Worm (Caenorhabditis elegans) whole organism, midembryonic: ENCODE data around the gene chk-1.

Source experiments
- T22C8.4 ChIP-seq: fragments of 200-800 bp; sonication (Bioruptor generic); IDR thresholded peaks from 2 replicates; pipeline ENCODE4 v1.3.6; 2022; ENCODE audit warnings: missing genetic modification characterization, missing compliant biosample characterization
- cog-1 ChIP-seq: sonication (generic microtip); optimal IDR thresholded peaks from 2 replicates; lab custom pipeline; 2016; ENCODE audit warnings: missing genetic modification characterization, missing compliant biosample characterization
- flt-1 ChIP-seq: fragments of 200-800 bp; sonication (Bioruptor generic); IDR thresholded peaks from 2 replicates; pipeline ENCODE4 v1.3.6; 2022; ENCODE audit warnings: missing genetic modification characterization, missing compliant biosample characterization
- klf-2 ChIP-seq: fragments of 200-800 bp; sonication (Bioruptor generic); conservative IDR thresholded peaks from 2 replicates; pipeline ENCODE4 v1.3.6; 2022; ENCODE audit warnings: missing genetic modification reagents, missing genetic modification characterization, missing compliant biosample characterization
- med-1 ChIP-seq: sonication (generic microtip); optimal IDR thresholded peaks from 2 replicates; lab custom pipeline; 2017; ENCODE audit warnings: missing genetic modification characterization, mild to moderate bottlenecking, missing compliant biosample characterization, antibody characterized with exemption, missing genetic modification reagents; ENCODE audit not compliant: insufficient read depth
- ref-1 ChIP-seq: fragments of 200-800 bp; sonication (Bioruptor generic); conservative IDR thresholded peaks from 2 replicates; pipeline ENCODE4 v1.3.6; 2022; ENCODE audit warnings: missing genetic modification reagents, missing genetic modification characterization, missing compliant biosample characterization
- tab-1 ChIP-seq: fragments of 200-800 bp; sonication (Bioruptor generic); IDR thresholded peaks from 2 replicates; pipeline ENCODE4 v1.3.6; 2022; ENCODE audit warnings: missing genetic modification characterization, missing compliant biosample characterization
- ztf-23 ChIP-seq: fragments of 200-800 bp; sonication (Bioruptor generic); IDR thresholded peaks from 2 replicates; pipeline ENCODE4 v1.3.6; 2022; ENCODE audit warnings: missing genetic modification reagents, missing genetic modification characterization, missing compliant biosample characterization
- ztf-29 ChIP-seq: fragments of 200-800 bp; sonication (Bioruptor generic); IDR thresholded peaks from 2 replicates; pipeline ENCODE4 v1.3.6; 2022; ENCODE audit warnings: missing genetic modification reagents, missing genetic modification characterization, missing compliant biosample characterization

Gene chk-1

ce11 chrV:3759419-3759915, at the start of gene chk-1:
TSS of gene chk-1 (minus strand) at chrV:3759469.
- TF ChIP-seq ztf-23 (GFP tag; lab: Robert Waterston, UW), result no peak
- TF ChIP-seq cog-1 (tag; lab: Kevin White, UChicago), result peak; percentile 38

ce11 chrV:3808336-3808735, 49.1 kb upstream of the chk-1 start, which contains the start of gene srw-6:
TSS of gene srw-6 (plus strand) at chrV:3808636.
- TF ChIP-seq cog-1 (tag; lab: Kevin White, UChicago) (no peak), klf-2 (no peak), T22C8.4 (no peak)

- no peak for TF ChIP-seq T22C8.4
- TF ChIP-seq tab-1 (GFP tag; lab: Robert Waterston, UW), result no peak
- no peak for TF ChIP-seq klf-2
- TF ChIP-seq flt-1, result no peak
- no peak for TF ChIP-seq cog-1 (tag; lab: Kevin White, UChicago)
- no peak for TF ChIP-seq med-1
- TF ChIP-seq ztf-29 (GFP tag; lab: Robert Waterston, UW), result no peak
- no peak for TF ChIP-seq ref-1 (GFP tag; lab: Robert Waterston, UW)
- no peak for TF ChIP-seq ztf-23 (GFP tag; lab: Robert Waterston, UW)
Observed at ce11 chrV:3807846-3808245, 48.6 kb upstream of the chk-1 start.

ce11 chrV:3805961-3806360, 46.7 kb upstream of the chk-1 start, which contains the start of gene srw-7:
TSS of gene srw-7 (plus strand) at chrV:3806261.
- TF ChIP-seq ztf-29 (GFP tag; lab: Robert Waterston, UW) (no peak), ztf-23 (GFP tag; lab: Robert Waterston, UW) (no peak), tab-1 (GFP tag; lab: Robert Waterston, UW) (no peak), T22C8.4 (no peak), flt-1 (no peak), ref-1 (GFP tag; lab: Robert Waterston, UW) (no peak), med-1 (no peak), cog-1 (tag; lab: Kevin White, UChicago) (no peak), klf-2 (no peak)

- no peak for TF ChIP-seq med-1
- no peak for TF ChIP-seq cog-1 (tag; lab: Kevin White, UChicago)
- TF ChIP-seq ztf-29 (GFP tag; lab: Robert Waterston, UW), result no peak
- no peak for TF ChIP-seq ref-1 (GFP tag; lab: Robert Waterston, UW)
- no peak for TF ChIP-seq T22C8.4
- no peak for TF ChIP-seq ztf-23 (GFP tag; lab: Robert Waterston, UW)
- TF ChIP-seq klf-2, result no peak
- TF ChIP-seq tab-1 (GFP tag; lab: Robert Waterston, UW), result no peak
- no peak for TF ChIP-seq flt-1
Observed at ce11 chrV:3805499-3805898, 46.2 kb upstream of the chk-1 start, which contains the start of gene R08F11.4. TSS of gene R08F11.4 (minus strand) at chrV:3805527.

- no peak for TF ChIP-seq cog-1 (tag; lab: Kevin White, UChicago)
- TF ChIP-seq med-1, result no peak
- no peak for TF ChIP-seq ztf-29 (GFP tag; lab: Robert Waterston, UW)
- no peak for TF ChIP-seq klf-2
- TF ChIP-seq ztf-23 (GFP tag; lab: Robert Waterston, UW), result no peak
- no peak for TF ChIP-seq ref-1 (GFP tag; lab: Robert Waterston, UW)
- no peak for TF ChIP-seq tab-1 (GFP tag; lab: Robert Waterston, UW)
- no peak for TF ChIP-seq T22C8.4
- no peak for TF ChIP-seq flt-1
Observed at ce11 chrV:3803343-3803742, 44.1 kb upstream of the chk-1 start, which contains the start of gene cyp-33C8. TSS of gene cyp-33C8 (minus strand) at chrV:3803542.

- TF ChIP-seq T22C8.4 (no peak), tab-1 (GFP tag; lab: Robert Waterston, UW) (no peak)
Observed at ce11 chrV:3801787-3802417, 42.6 kb upstream of the chk-1 start.

- TF ChIP-seq med-1 (no peak), cog-1 (tag; lab: Kevin White, UChicago) (no peak), flt-1 (no peak), ztf-23 (GFP tag; lab: Robert Waterston, UW) (no peak), ref-1 (GFP tag; lab: Robert Waterston, UW) (no peak), tab-1 (GFP tag; lab: Robert Waterston, UW) (no peak), T22C8.4 (no peak), ztf-29 (GFP tag; lab: Robert Waterston, UW) (no peak), klf-2 (no peak)
Observed at ce11 chrV:3800378-3800777, 41.1 kb upstream of the chk-1 start, which contains the start of gene srt-30. TSS of gene srt-30 (minus strand) at chrV:3800478.

ce11 chrV:3799737-3800136, 40.5 kb upstream of the chk-1 start:
- TF ChIP-seq T22C8.4, result no peak
- no peak for TF ChIP-seq tab-1 (GFP tag; lab: Robert Waterston, UW)
- no peak for TF ChIP-seq cog-1 (tag; lab: Kevin White, UChicago)
- TF ChIP-seq ztf-23 (GFP tag; lab: Robert Waterston, UW), result no peak
- TF ChIP-seq klf-2, result no peak
- TF ChIP-seq ztf-29 (GFP tag; lab: Robert Waterston, UW), result no peak
- no peak for TF ChIP-seq med-1
- TF ChIP-seq ref-1 (GFP tag; lab: Robert Waterston, UW), result no peak
- no peak for TF ChIP-seq flt-1

ce11 chrV:3790424-3790823, 31.2 kb upstream of the chk-1 start:
- TF ChIP-seq ref-1 (GFP tag; lab: Robert Waterston, UW) (no peak), ztf-23 (GFP tag; lab: Robert Waterston, UW) (no peak), med-1 (no peak), flt-1 (no peak), klf-2 (no peak), ztf-29 (GFP tag; lab: Robert Waterston, UW) (no peak), tab-1 (GFP tag; lab: Robert Waterston, UW) (no peak), cog-1 (tag; lab: Kevin White, UChicago) (no peak), T22C8.4 (no peak)
